Worm (Caenorhabditis elegans) whole organism, early embryonic: Measurements from ENCODE around the gene W09C2.10.

Source experiments
- B0310.2 ChIP-seq: sonication (generic microtip); optimal IDR thresholded peaks from 2 replicates; lab custom pipeline; 2016; ENCODE audit warnings: mild to moderate bottlenecking, missing genetic modification characterization, missing compliant biosample characterization
- F13C5.2 ChIP-seq: sonication (generic microtip); optimal IDR thresholded peaks from 2 replicates; lab custom pipeline; 2017; ENCODE audit warnings: mild to moderate bottlenecking, missing genetic modification characterization, inconsistent platforms, missing compliant biosample characterization
- aly-1 ChIP-seq: sonication (generic microtip); optimal IDR thresholded peaks from 2 replicates; lab custom pipeline; 2016; ENCODE audit warnings: missing genetic modification characterization, missing compliant biosample characterization
- ama-1 ChIP-seq: fragments of 150-350 bp; optimal IDR thresholded peaks from 2 replicates; lab custom pipeline; 2014
- ceh-13 ChIP-seq: fragments of 200-800 bp; sonication (Bioruptor generic); optimal IDR thresholded peaks from 2 replicates; lab custom pipeline; 2018; ENCODE audit warnings: mild to moderate bottlenecking, missing genetic modification characterization, missing compliant biosample characterization
- ceh-36 ChIP-seq: sonication (generic microtip); optimal IDR thresholded peaks from 2 replicates; lab custom pipeline; 2016; ENCODE audit warnings: missing genetic modification characterization, inconsistent platforms, missing compliant biosample characterization
- ets-7 ChIP-seq: sonication (generic microtip); optimal IDR thresholded peaks from 2 replicates; lab custom pipeline; 2016; ENCODE audit warnings: missing genotype, missing genetic modification characterization, missing compliant biosample characterization
- flt-1 ChIP-seq: fragments of 200-800 bp; sonication (Bioruptor generic); IDR thresholded peaks from 2 replicates; pipeline ENCODE4 v1.3.6; 2022; ENCODE audit warnings: missing genetic modification characterization, missing compliant biosample characterization
- hmg-4 ChIP-seq: fragments of 200-800 bp; sonication (Bioruptor generic); optimal IDR thresholded peaks from 2 replicates; lab custom pipeline; 2018; ENCODE audit warnings: mild to moderate bottlenecking, missing genetic modification characterization, missing compliant biosample characterization
- pes-1 ChIP-seq: fragments of 200-800 bp; sonication (Bioruptor generic); IDR thresholded peaks from 2 replicates; pipeline ENCODE4 v1.3.6; 2022; ENCODE audit warnings: missing genetic modification reagents, missing genetic modification characterization, missing compliant biosample characterization
- sea-1 ChIP-seq: fragments of 200-800 bp; sonication (Bioruptor generic); conservative IDR thresholded peaks from 2 replicates; pipeline ENCODE4 v1.3.6; 2022; ENCODE audit warnings: missing genetic modification characterization, missing compliant biosample characterization
- tbx-11 ChIP-seq: fragments of 200-800 bp; sonication (Bioruptor generic); IDR thresholded peaks from 2 replicates; pipeline ENCODE4 v1.3.6; 2022; ENCODE audit warnings: missing genetic modification characterization, missing compliant biosample characterization
- tra-4 ChIP-seq: sonication (generic microtip); optimal IDR thresholded peaks from 2 replicates; lab custom pipeline; 2017; ENCODE audit warnings: missing genetic modification characterization, missing compliant biosample characterization

ce11 chrIV:9624275-9624674 lies 602 bp downstream of the W09C2.10 start, which contains the start of gene W09C2.8:
- TF ChIP-seq ceh-36 (tag; lab: Kevin White, UChicago), result no peak
- no peak for TF ChIP-seq F13C5.2
- TF ChIP-seq pes-1 (GFP tag; lab: Robert Waterston, UW), result no peak
- no peak for TF ChIP-seq tbx-11 (GFP tag; lab: Robert Waterston, UW)
- TF ChIP-seq tra-4 (tag; lab: Kevin White, UChicago), result no peak
- TF ChIP-seq aly-1 (tag; lab: Kevin White, UChicago), result no peak
- no peak for TF ChIP-seq ama-1 (lab: Kevin White, UChicago)
- no peak for TF ChIP-seq ceh-13 (GFP tag; lab: Kevin White, UChicago)
- TF ChIP-seq hmg-4 (GFP tag; lab: Kevin White, UChicago), result no peak
- TF ChIP-seq flt-1, result no peak
- no peak for TF ChIP-seq B0310.2 (tag; lab: Kevin White, UChicago)
- no peak for TF ChIP-seq ets-7 (tag; lab: Kevin White, UChicago)
- no peak for TF ChIP-seq sea-1 (GFP tag; lab: Robert Waterston, UW)
